Fruit fly (Drosophila melanogaster): ENCODE data around the gene CG42502.

DNA sequence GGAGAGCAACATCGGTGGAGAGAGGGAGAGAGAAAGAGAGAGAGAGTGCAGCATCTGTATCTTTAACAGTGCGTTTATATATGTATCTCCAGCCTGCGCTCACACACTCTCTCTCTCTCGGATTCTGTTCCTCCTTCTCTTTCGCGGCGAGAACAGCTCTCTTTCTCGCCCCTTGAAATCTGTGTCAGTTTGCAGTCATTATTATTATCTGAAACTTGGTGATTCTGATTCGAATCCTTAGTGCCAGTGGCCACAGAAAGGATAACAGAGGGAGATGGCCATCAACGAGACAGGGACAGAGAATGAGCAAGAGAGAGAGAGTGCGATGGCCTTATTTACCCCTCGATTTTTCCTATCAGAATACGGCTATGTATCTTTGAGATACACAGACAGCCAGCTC is 28.1 kb downstream of the CG42502 start:
- TF ChIP-seq kay (GFP tag; ENCODE audit: borderline replicate concordance) (no peak), CG7045 (GFP tag; optimal IDR thresholded peaks at IDR 0.05) (no peak), tj (GFP tag; optimal IDR thresholded peaks at IDR 0.05) (no peak), CG14711 (tag; optimal IDR thresholded peaks at IDR 0.05) (no peak), toe (GFP tag; optimal IDR thresholded peaks at IDR 0.05) (no peak), Crg-1 (GFP tag; optimal IDR thresholded peaks at IDR 0.05) (no peak), CG5204 (GFP tag; optimal IDR thresholded peaks at IDR 0.05) (no peak), CG7101 (tag; optimal IDR thresholded peaks at IDR 0.05) (no peak), cnc (optimal IDR thresholded peaks at IDR 0.05) (no peak), ovo (GFP tag; optimal IDR thresholded peaks at IDR 0.05) (no peak), CG11617 (GFP tag; optimal IDR thresholded peaks at IDR 0.05) (no peak), Hr96 (GFP tag; optimal IDR thresholded peaks at IDR 0.05) (no peak), Mnt (GFP tag; optimal IDR thresholded peaks at IDR 0.05) (no peak), CG1620 (GFP tag; optimal IDR thresholded peaks at IDR 0.05) (no peak)
